Fruit fly (Drosophila melanogaster) whole organism, adult: ENCODE data around the gene gry.

Experiments
- CG11617 ChIP-seq: fragments of 200-800 bp; sonication (Bioruptor generic); optimal IDR thresholded peaks from 2 replicates; lab custom pipeline; 2017; ENCODE audit warnings: mild to moderate bottlenecking, missing biosample characterization, missing genetic modification reagents, missing genetic modification characterization
- CG12768 ChIP-seq: fragments of 200-800 bp; sonication (Bioruptor generic); optimal IDR thresholded peaks from 2 replicates; lab custom pipeline; 2017; ENCODE audit warnings: missing biosample characterization, missing genetic modification characterization, mild to moderate bottlenecking, moderate library complexity, missing genetic modification reagents
- CG14711 ChIP-seq: fragments of 200-800 bp; sonication (Bioruptor generic); optimal IDR thresholded peaks from 2 replicates; lab custom pipeline; 2018; ENCODE audit warnings: missing biosample characterization, mild to moderate bottlenecking, missing genetic modification characterization, moderate library complexity
- CG1620 ChIP-seq: fragments of 200-800 bp; sonication (Bioruptor generic); optimal IDR thresholded peaks from 2 replicates; lab custom pipeline; 2016; ENCODE audit warnings: missing biosample characterization, missing genetic modification characterization
- CG33017 ChIP-seq: fragments of 200-800 bp; sonication (Bioruptor generic); optimal IDR thresholded peaks from 2 replicates; lab custom pipeline; 2018; ENCODE audit warnings: missing biosample characterization, mild to moderate bottlenecking, missing genetic modification characterization, moderate library complexity
- CG5204 ChIP-seq: fragments of 200-800 bp; sonication (Bioruptor generic); optimal IDR thresholded peaks from 2 replicates; lab custom pipeline; 2016; ENCODE audit warnings: missing biosample characterization, missing genetic modification characterization
- CG7045 ChIP-seq: fragments of 200-800 bp; sonication (Bioruptor generic); optimal IDR thresholded peaks from 2 replicates; lab custom pipeline; 2017; ENCODE audit warnings: missing biosample characterization, mild to moderate bottlenecking, missing genetic modification characterization
- CG7101 ChIP-seq: fragments of 200-800 bp; sonication (Bioruptor generic); optimal IDR thresholded peaks from 2 replicates; lab custom pipeline; 2018; ENCODE audit warnings: missing biosample characterization, mild to moderate bottlenecking, missing genetic modification characterization, moderate library complexity
- Clk ChIP-seq: fragments of 200-800 bp; sonication (Bioruptor generic); optimal IDR thresholded peaks from 2 replicates; lab custom pipeline; 2017; ENCODE audit warnings: missing biosample characterization, missing genetic modification characterization
- Crg-1 ChIP-seq: fragments of 200-800 bp; sonication (Bioruptor generic); optimal IDR thresholded peaks from 2 replicates; lab custom pipeline; 2016; ENCODE audit warnings: missing biosample characterization, missing genetic modification characterization
- Hr96 ChIP-seq: fragments of 200-800 bp; sonication (Bioruptor generic); optimal IDR thresholded peaks from 2 replicates; lab custom pipeline; 2016; ENCODE audit warnings: missing biosample characterization, missing genetic modification characterization
- Mnt ChIP-seq: fragments of 200-800 bp; sonication (Bioruptor generic); optimal IDR thresholded peaks from 2 replicates; lab custom pipeline; 2016; ENCODE audit warnings: missing biosample characterization, mild to moderate bottlenecking, missing genetic modification characterization
- bab1 ChIP-seq: fragments of 200-800 bp; sonication (Bioruptor generic); optimal IDR thresholded peaks from 3 replicates; lab custom pipeline; 2019; ENCODE audit warnings: missing biosample characterization, mild to moderate bottlenecking, missing genetic modification characterization, moderate library complexity
- cic ChIP-seq: fragments of 200-800 bp; sonication (Bioruptor generic); optimal IDR thresholded peaks from 2 replicates; lab custom pipeline; 2017; ENCODE audit warnings: missing biosample characterization, mild to moderate bottlenecking, missing genetic modification characterization, moderate library complexity
- cnc ChIP-seq, 2 experiments: fragments of >200 bp; optimal IDR thresholded peaks; 2 replicates each; lab custom pipeline; 2017
- kay ChIP-seq: fragments of 200-800 bp; sonication (Bioruptor generic); peaks from one replicate; lab custom pipeline; 2016; ENCODE audit warnings: missing biosample characterization, missing genetic modification characterization, borderline replicate concordance
- ovo ChIP-seq: fragments of 200-800 bp; sonication (Bioruptor generic); optimal IDR thresholded peaks from 2 replicates; lab custom pipeline; 2016; ENCODE audit warnings: missing biosample characterization, missing genetic modification characterization
- pad ChIP-seq: fragments of 200-800 bp; sonication (Bioruptor generic); optimal IDR thresholded peaks from 3 replicates; lab custom pipeline; 2017; ENCODE audit warnings: missing biosample characterization, missing genetic modification characterization, mild to moderate bottlenecking, moderate library complexity, missing genetic modification reagents
- tj ChIP-seq: fragments of 200-800 bp; sonication (Bioruptor generic); optimal IDR thresholded peaks from 3 replicates; lab custom pipeline; 2017; ENCODE audit warnings: missing biosample characterization, mild to moderate bottlenecking, missing genetic modification characterization, moderate library complexity
- toe ChIP-seq: fragments of 200-800 bp; sonication (Bioruptor generic); optimal IDR thresholded peaks from 2 replicates; lab custom pipeline; 2016; ENCODE audit warnings: missing biosample characterization, missing genetic modification characterization

The gry gene

dm6 chr3L:3162584-3162983 is 36.3 kb upstream of the gry start:
- no peak for TF ChIP-seq CG11617 (GFP tag; lab: Kevin White, UChicago)
- TF ChIP-seq pad = no peak
- no peak for TF ChIP-seq CG5204 (GFP tag; lab: Kevin White, UChicago)
- no peak for TF ChIP-seq CG33017 (tag; lab: Kevin White, UChicago)
- TF ChIP-seq Hr96 (GFP tag; lab: Kevin White, UChicago) = no peak
- no peak for TF ChIP-seq toe

- TF ChIP-seq ovo (GFP tag; lab: Kevin White, UChicago) (peak; percentile 39), cic (GFP tag; lab: Kevin White, UChicago) (peak; percentile 17), Mnt (GFP tag; lab: Kevin White, UChicago) (peak; percentile 30), bab1 (peak; percentile 60), CG11617 (GFP tag; lab: Kevin White, UChicago) (peak; percentile 19), CG7045 (GFP tag; lab: Kevin White, UChicago) (no peak), Hr96 (GFP tag; lab: Kevin White, UChicago) (no peak), CG12768 (GFP tag; lab: Kevin White, UChicago) (no peak), CG7101 (peak; percentile 10), toe (no peak), Crg-1 (peak; percentile 57), kay (GFP tag; lab: Kevin White, UChicago) (no peak), Clk (GFP tag; lab: Kevin White, UChicago) (no peak)
Observed at dm6 chr3L:3164951-3165350, 33.9 kb upstream of the gry start, which contains the start of gene CG32280. Gene CG32280 (plus strand): TSS chr3L:3165181.

- TF ChIP-seq pad (no peak), CG11617 (GFP tag; lab: Kevin White, UChicago) (peak; percentile 1)
Observed at dm6 chr3L:3165399-3165798, 33.5 kb upstream of the gry start.

dm6 chr3L:3166200-3166695 is 32.6 kb upstream of the gry start, which contains the start of gene Asciz:
Gene Asciz (minus strand): TSS chr3L:3166250.
- TF ChIP-seq cnc (optimal IDR thresholded peaks at IDR 0.05; lab: Kevin White, UChicago) (no peak), Clk (GFP tag; lab: Kevin White, UChicago) (no peak), pad (no peak), CG14711 (no peak), CG12768 (GFP tag; lab: Kevin White, UChicago) (peak; percentile 14), kay (GFP tag; lab: Kevin White, UChicago) (no peak), bab1 (no peak), CG7045 (GFP tag; lab: Kevin White, UChicago) (no peak)

dm6 chr3L:3169107-3169506 is 29.8 kb upstream of the gry start, which contains the start of the genes CG32278 and CG32281:
Gene CG32278 (plus strand): TSS chr3L:3169286.
Gene CG32281 (plus strand): TSS chr3L:3169375.
- no peak for TF ChIP-seq cnc (optimal IDR thresholded peaks at IDR 0.05; lab: Kevin White, UChicago)
- TF ChIP-seq CG7045 (GFP tag; lab: Kevin White, UChicago) = no peak
- TF ChIP-seq Mnt (GFP tag; lab: Kevin White, UChicago) = peak; percentile 28
- no peak for TF ChIP-seq tj (GFP tag; lab: Kevin White, UChicago)
- TF ChIP-seq Clk (GFP tag; lab: Kevin White, UChicago) = no peak
- TF ChIP-seq Crg-1 = no peak

- TF ChIP-seq toe (no peak), pad (no peak), tj (GFP tag; lab: Kevin White, UChicago) (no peak), Crg-1 (no peak), cic (GFP tag; lab: Kevin White, UChicago) (no peak), cnc (optimal IDR thresholded peaks at IDR 0.05; lab: Kevin White, UChicago) (no peak), CG11617 (GFP tag; lab: Kevin White, UChicago) (no peak), Clk (GFP tag; lab: Kevin White, UChicago) (no peak), ovo (GFP tag; lab: Kevin White, UChicago) (no peak), Hr96 (GFP tag; lab: Kevin White, UChicago) (no peak)
Observed at dm6 chr3L:3172445-3172844, 26.4 kb upstream of the gry start, which contains the start of gene CG14963. Gene CG14963 (minus strand): TSS chr3L:3172545.

dm6 chr3L:3177872-3178271 is 21.0 kb upstream of the gry start:
- no peak for TF ChIP-seq CG33017 (tag; lab: Kevin White, UChicago)
- TF ChIP-seq CG7045 (GFP tag; lab: Kevin White, UChicago) = no peak
- no peak for TF ChIP-seq CG5204 (GFP tag; lab: Kevin White, UChicago)
- no peak for TF ChIP-seq CG1620 (GFP tag; lab: Kevin White, UChicago)
- no peak for TF ChIP-seq CG11617 (GFP tag; lab: Kevin White, UChicago)

- TF ChIP-seq Hr96 (GFP tag; lab: Kevin White, UChicago) = peak; percentile 75
- TF ChIP-seq CG5204 (GFP tag; lab: Kevin White, UChicago) = peak; percentile 62
- TF ChIP-seq Mnt (GFP tag; lab: Kevin White, UChicago) = peak; percentile 58
- peak; percentile 66 for TF ChIP-seq CG11617 (GFP tag; lab: Kevin White, UChicago)
- peak; percentile 0 for TF ChIP-seq CG12768 (GFP tag; lab: Kevin White, UChicago)
- TF ChIP-seq toe = peak; percentile 67
- TF ChIP-seq Crg-1 = peak; percentile 54
- no peak for TF ChIP-seq cnc (optimal IDR thresholded peaks at IDR 0.05; lab: Kevin White, UChicago)
- no peak for TF ChIP-seq CG33017 (tag; lab: Kevin White, UChicago)
- TF ChIP-seq CG7045 (GFP tag; lab: Kevin White, UChicago) = peak; percentile 39
- TF ChIP-seq ovo (GFP tag; lab: Kevin White, UChicago) = no peak
- TF ChIP-seq kay (GFP tag; lab: Kevin White, UChicago) = no peak
- TF ChIP-seq CG14711 = peak; percentile 14
- TF ChIP-seq tj (GFP tag; lab: Kevin White, UChicago) = peak; percentile 31
- TF ChIP-seq CG7101 = peak; percentile 43
- TF ChIP-seq bab1 = peak; percentile 23
- peak; percentile 62 for TF ChIP-seq pad
- TF ChIP-seq cic (GFP tag; lab: Kevin White, UChicago) = no peak
- peak; percentile 9 for TF ChIP-seq Clk (GFP tag; lab: Kevin White, UChicago)
- peak; percentile 73 for TF ChIP-seq CG1620 (GFP tag; lab: Kevin White, UChicago)
Observed at dm6 chr3L:3178530-3179096, 20.3 kb upstream of the gry start, which contains the start of the genes MnM and Girdin. Gene MnM (minus strand): TSS chr3L:3178580. Gene Girdin (plus strand): TSS chr3L:3178930.
